Worm (Caenorhabditis elegans) whole organism, young adult: ENCODE results near the gene D2023.6.

Experiments
- C06A6.2 ChIP-seq: fragments of 200-800 bp; sonication (Bioruptor generic); conservative IDR thresholded peaks from 2 replicates; pipeline ENCODE4 v1.3.6; 2022; ENCODE audit warnings: missing genetic modification characterization, missing compliant biosample characterization
- D2030.7 ChIP-seq: fragments of 200-800 bp; sonication (Bioruptor generic); IDR thresholded peaks from 2 replicates; pipeline ENCODE4 v1.3.6; 2022; ENCODE audit warnings: missing genetic modification reagents, missing genetic modification characterization, missing compliant biosample characterization
- F37B4.10 ChIP-seq: fragments of 200-800 bp; sonication (Bioruptor generic); IDR thresholded peaks from 2 replicates; pipeline ENCODE4 v1.3.6; 2022; ENCODE audit warnings: missing genetic modification characterization, missing compliant biosample characterization
- F55B11.4 ChIP-seq: sonication (generic microtip); optimal IDR thresholded peaks from 2 replicates; lab custom pipeline; 2016; ENCODE audit warnings: missing compliant biosample characterization, missing genetic modification characterization, borderline replicate concordance; ENCODE audit not compliant: insufficient read depth
- F57C9.4 ChIP-seq: sonication (generic microtip); optimal IDR thresholded peaks from 2 replicates; lab custom pipeline; 2017; ENCODE audit warnings: mild to moderate bottlenecking, missing genetic modification characterization, missing compliant biosample characterization
- K11D2.4 ChIP-seq: fragments of 200-800 bp; sonication (Bioruptor generic); IDR thresholded peaks from 2 replicates; pipeline ENCODE4 v1.3.6; 2022; ENCODE audit warnings: missing genetic modification reagents, missing genetic modification characterization, missing compliant biosample characterization
- K12H6.12 ChIP-seq: fragments of 200-800 bp; sonication (Bioruptor generic); optimal IDR thresholded peaks from 2 replicates; lab custom pipeline; 2018; ENCODE audit warnings: mild to moderate bottlenecking, missing genetic modification characterization, missing compliant biosample characterization
- T07F8.4 ChIP-seq: sonication (generic microtip); optimal IDR thresholded peaks from 2 replicates; lab custom pipeline; 2016; ENCODE audit warnings: mild to moderate bottlenecking, missing genetic modification characterization, moderate library complexity, missing compliant biosample characterization
- T26A5.8 ChIP-seq: sonication (generic microtip); optimal IDR thresholded peaks from 2 replicates; lab custom pipeline; 2016; ENCODE audit warnings: missing genetic modification characterization, missing compliant biosample characterization
- Y67H2A.10 ChIP-seq: fragments of 200-800 bp; sonication (Bioruptor generic); conservative IDR thresholded peaks from 2 replicates; pipeline ENCODE4 v1.3.6; 2022; ENCODE audit warnings: missing genetic modification reagents, missing genetic modification characterization, missing compliant biosample characterization
- Y95B8A.8 ChIP-seq: fragments of 200-800 bp; sonication (Bioruptor generic); IDR thresholded peaks from 2 replicates; pipeline ENCODE4 v1.3.6; 2022; ENCODE audit warnings: missing genetic modification reagents, missing genetic modification characterization, missing compliant biosample characterization
- ZK185.1 ChIP-seq: sonication (generic microtip); optimal IDR thresholded peaks from 2 replicates; lab custom pipeline; 2016; ENCODE audit warnings: mild to moderate bottlenecking, missing genetic modification characterization, missing compliant biosample characterization; ENCODE audit not compliant: poor library complexity, severe bottlenecking
- ama-1 ChIP-seq, 3 experiments: fragments of 150-350 bp in 1 of 3; sonication (generic microtip) in 2 of 3; optimal IDR thresholded peaks; 2 replicates each; lab custom pipeline; 2014 to 2018; ENCODE audit warnings: missing biosample characterization in 2 of 3, missing genetic modification characterization in 2 of 3, missing genetic modification reagents in 2 of 3
- attf-3 ChIP-seq: fragments of 200-800 bp; sonication (Bioruptor generic); conservative IDR thresholded peaks from 2 replicates; pipeline ENCODE4 v1.3.6; 2022; ENCODE audit warnings: missing genetic modification reagents, missing genetic modification characterization, missing compliant biosample characterization
- attf-5 ChIP-seq: fragments of 200-800 bp; sonication (Bioruptor generic); optimal IDR thresholded peaks from 2 replicates; lab custom pipeline; 2018; ENCODE audit warnings: mild to moderate bottlenecking, missing genetic modification characterization, missing compliant biosample characterization
- bed-1 ChIP-seq: fragments of 200-800 bp; sonication (Bioruptor generic); IDR thresholded peaks from 2 replicates; pipeline ENCODE4 v1.3.6; 2022; ENCODE audit warnings: missing genetic modification reagents, missing genetic modification characterization, missing compliant biosample characterization
- chd-7 ChIP-seq: sonication (generic microtip); optimal IDR thresholded peaks from 2 replicates; lab custom pipeline; 2016; ENCODE audit warnings: mild to moderate bottlenecking, missing genetic modification characterization, moderate library complexity, missing compliant biosample characterization
- die-1 ChIP-seq: sonication (generic microtip); optimal IDR thresholded peaks from 2 replicates; lab custom pipeline; 2016; ENCODE audit warnings: missing genotype, mild to moderate bottlenecking, missing genetic modification characterization, missing compliant biosample characterization
- dpff-1 ChIP-seq: sonication (generic microtip); optimal IDR thresholded peaks from 2 replicates; lab custom pipeline; 2017; ENCODE audit warnings: mild to moderate bottlenecking, missing genetic modification characterization, missing compliant biosample characterization
- egrh-3 ChIP-seq: fragments of 200-800 bp; sonication (Bioruptor generic); IDR thresholded peaks from 2 replicates; pipeline ENCODE4 v1.3.6; 2022; ENCODE audit warnings: missing genetic modification reagents, missing genetic modification characterization, missing compliant biosample characterization
- gei-17 ChIP-seq: fragments of 200-800 bp; sonication (Bioruptor generic); optimal IDR thresholded peaks from 2 replicates; lab custom pipeline; 2018; ENCODE audit warnings: mild to moderate bottlenecking, missing genetic modification characterization, missing compliant biosample characterization
- hlh-12 ChIP-seq: sonication (generic microtip); optimal IDR thresholded peaks from 2 replicates; lab custom pipeline; 2016; ENCODE audit warnings: missing genetic modification characterization, missing compliant biosample characterization
- hmg-1.2 ChIP-seq: fragments of 200-800 bp; sonication (Bioruptor generic); IDR thresholded peaks from 2 replicates; pipeline ENCODE4 v1.3.6; 2022; ENCODE audit warnings: missing genetic modification reagents, missing genetic modification characterization, missing compliant biosample characterization
- hrde-1 ChIP-seq: sonication (generic microtip); optimal IDR thresholded peaks from 2 replicates; lab custom pipeline; 2016; ENCODE audit warnings: missing genetic modification characterization, mild to moderate bottlenecking, missing compliant biosample characterization, moderate library complexity, missing genotype, missing genetic modification reagents, borderline replicate concordance
- lin-54 ChIP-seq: fragments of 200-800 bp; sonication (Bioruptor generic); optimal IDR thresholded peaks from 2 replicates; lab custom pipeline; 2018; ENCODE audit warnings: mild to moderate bottlenecking, missing genetic modification characterization, missing compliant biosample characterization
- madf-10 ChIP-seq: sonication (generic microtip); optimal IDR thresholded peaks from 2 replicates; lab custom pipeline; 2016; ENCODE audit warnings: mild to moderate bottlenecking, missing genetic modification characterization, missing compliant biosample characterization
- madf-6 ChIP-seq: fragments of 200-800 bp; sonication (Bioruptor generic); IDR thresholded peaks from 2 replicates; pipeline ENCODE4 v1.3.6; 2022; ENCODE audit warnings: missing genetic modification reagents, missing genetic modification characterization, missing compliant biosample characterization
- mcd-1 ChIP-seq: fragments of 200-800 bp; sonication (Bioruptor generic); IDR thresholded peaks from 2 replicates; pipeline ENCODE4 v1.3.6; 2022; ENCODE audit warnings: missing genetic modification reagents, missing genetic modification characterization, missing compliant biosample characterization
- mxl-1 ChIP-seq: sonication (generic microtip); optimal IDR thresholded peaks from 2 replicates; lab custom pipeline; 2016; ENCODE audit warnings: missing genetic modification characterization, missing compliant biosample characterization
- nfya-1 ChIP-seq: sonication (generic microtip); optimal IDR thresholded peaks from 2 replicates; lab custom pipeline; 2017; ENCODE audit warnings: antibody characterized with exemption, missing compliant biosample characterization, missing genetic modification characterization, borderline replicate concordance; ENCODE audit not compliant: insufficient read depth
- nhr-80 ChIP-seq: sonication (generic microtip); optimal IDR thresholded peaks from 2 replicates; lab custom pipeline; 2016; ENCODE audit warnings: missing genetic modification characterization, missing compliant biosample characterization
- pbrm-1 ChIP-seq: fragments of 200-800 bp; sonication (Bioruptor generic); IDR thresholded peaks from 2 replicates; pipeline ENCODE4 v1.3.6; 2022; ENCODE audit warnings: missing genetic modification reagents, missing genetic modification characterization, missing compliant biosample characterization
- pha-4 ChIP-seq: fragments of 150-350 bp; sonication (generic microtip); optimal IDR thresholded peaks from 2 replicates; lab custom pipeline; 2014; ENCODE audit warnings: missing biosample characterization, missing genetic modification reagents, missing genetic modification characterization
- rec-8 ChIP-seq, 2 experiments: sonication (generic microtip); optimal IDR thresholded peaks; 2 replicates each; lab custom pipeline; 2016; ENCODE audit warnings: mild to moderate bottlenecking in 2 of 2, missing genetic modification characterization in 2 of 2, missing genetic modification reagents in 2 of 2, missing genotype in 2 of 2, missing biosample characterization in 1 of 2, missing compliant biosample characterization in 1 of 2, moderate library complexity in 1 of 2
- repo-1 ChIP-seq: sonication (generic microtip); optimal IDR thresholded peaks from 2 replicates; lab custom pipeline; 2017; ENCODE audit warnings: mild to moderate bottlenecking, missing genetic modification characterization, missing compliant biosample characterization
- sdz-38 ChIP-seq: sonication (generic microtip); optimal IDR thresholded peaks from 2 replicates; lab custom pipeline; 2016; ENCODE audit warnings: missing genotype, missing genetic modification characterization, missing compliant biosample characterization
- sea-2 ChIP-seq: fragments of 200-800 bp; sonication (Bioruptor generic); IDR thresholded peaks from 2 replicates; pipeline ENCODE4 v1.3.6; 2022; ENCODE audit warnings: missing genetic modification characterization, missing compliant biosample characterization
- snpc-1.1 ChIP-seq: sonication (generic microtip); optimal IDR thresholded peaks from 2 replicates; lab custom pipeline; 2017; ENCODE audit warnings: missing genetic modification characterization, mild to moderate bottlenecking, missing compliant biosample characterization, antibody characterized with exemption, moderate library complexity, missing genotype, missing genetic modification reagents; ENCODE audit not compliant: insufficient read depth
- snpc-1.3 ChIP-seq: sonication (generic microtip); optimal IDR thresholded peaks from 2 replicates; lab custom pipeline; 2017; ENCODE audit warnings: missing genetic modification characterization, mild to moderate bottlenecking, missing compliant biosample characterization, antibody characterized with exemption, moderate library complexity, missing genotype, missing genetic modification reagents; ENCODE audit not compliant: insufficient read depth
- sptf-2 ChIP-seq: fragments of 200-800 bp; sonication (Bioruptor generic); optimal IDR thresholded peaks from 2 replicates; lab custom pipeline; 2018; ENCODE audit warnings: mild to moderate bottlenecking, missing genetic modification characterization, missing compliant biosample characterization
- tbp1 ChIP-seq: fragments of 200-800 bp; sonication (Bioruptor generic); optimal IDR thresholded peaks from 2 replicates; lab custom pipeline; 2018; ENCODE audit warnings: mild to moderate bottlenecking, missing genetic modification characterization, missing compliant biosample characterization
- xnd-1 ChIP-seq: sonication (generic microtip); optimal IDR thresholded peaks from 2 replicates; lab custom pipeline; 2016; ENCODE audit warnings: missing genotype, missing genetic modification reagents, missing genetic modification characterization, missing compliant biosample characterization
- zfh-2 ChIP-seq: fragments of 200-800 bp; sonication (Bioruptor generic); conservative IDR thresholded peaks from 2 replicates; pipeline ENCODE4 v1.3.6; 2022; ENCODE audit warnings: missing genetic modification reagents, missing genetic modification characterization, missing compliant biosample characterization
- ztf-22 ChIP-seq: fragments of 200-800 bp; sonication (Bioruptor generic); optimal IDR thresholded peaks from 2 replicates; lab custom pipeline; 2018; ENCODE audit warnings: mild to moderate bottlenecking, missing genetic modification characterization, moderate library complexity, missing compliant biosample characterization
- ztf-25 ChIP-seq: fragments of 200-800 bp; sonication (Bioruptor generic); IDR thresholded peaks from 2 replicates; pipeline ENCODE4 v1.3.6; 2022; ENCODE audit warnings: missing genetic modification reagents, missing genetic modification characterization, missing compliant biosample characterization

D2023.6 gene

DNA sequence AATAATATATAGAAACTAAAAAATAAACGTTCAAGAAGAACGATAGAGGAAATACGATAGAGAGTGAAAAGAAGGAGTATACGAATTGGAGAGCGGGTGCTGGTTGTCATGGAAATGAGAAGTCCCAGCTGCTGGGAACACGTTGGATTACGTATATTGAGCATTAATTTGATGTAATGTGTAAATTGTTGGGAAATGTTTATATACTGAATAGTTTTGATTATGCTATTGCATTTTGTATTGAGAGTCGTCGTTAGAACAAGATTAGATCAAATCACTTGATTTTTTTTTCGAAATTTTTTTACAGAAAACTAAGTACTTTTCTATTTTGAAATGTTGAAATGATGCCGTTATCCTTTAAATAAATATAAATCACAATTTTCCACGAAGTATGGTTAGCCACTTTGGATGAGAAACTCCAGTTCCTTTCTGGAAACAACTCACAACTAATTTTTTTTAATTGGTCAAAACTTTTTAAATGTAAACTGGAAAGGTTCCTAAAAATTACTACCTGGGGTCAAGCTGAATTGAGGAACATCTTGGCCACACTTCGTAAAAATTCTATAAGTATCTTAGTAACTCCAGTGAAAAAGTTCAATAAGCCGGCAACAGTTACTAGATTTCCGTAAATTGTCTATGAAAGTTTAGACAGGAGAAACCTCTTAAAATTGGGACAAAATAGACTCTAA lies 16.7 kb downstream of the D2023.6 start, which contains the start of gene nphp-4:
Gene nphp-4, minus strand, starts transcription at position 51 of the 689 bp plus-strand sequence.
- TF ChIP-seq madf-6 (GFP tag; lab: Robert Waterston, UW) (no peak), hlh-12 (tag; lab: Kevin White, UChicago) (no peak), egrh-3 (GFP tag; lab: Robert Waterston, UW) (no peak), gei-17 (GFP tag; lab: Kevin White, UChicago) (no peak)

DNA sequence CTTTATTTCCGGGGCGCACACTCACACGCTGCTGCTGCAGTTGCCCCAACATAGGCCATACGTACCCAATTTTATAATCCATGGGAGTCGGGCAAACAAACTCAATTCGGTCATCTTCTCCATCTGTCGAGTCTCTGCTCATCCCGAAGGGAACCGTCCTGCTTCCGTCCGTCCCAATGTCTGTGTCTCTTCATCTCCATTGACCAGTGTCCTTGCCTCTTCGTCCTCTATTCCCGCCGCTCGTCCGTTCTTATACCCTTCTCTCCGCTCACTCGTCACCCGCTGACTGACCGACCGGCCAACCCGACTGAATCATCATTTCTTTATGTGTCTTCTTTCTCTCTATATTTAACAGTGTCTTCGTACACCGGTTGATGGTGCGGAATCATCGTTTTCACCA lies 17.7 kb downstream of the D2023.6 start:
- TF ChIP-seq rec-8 (tag; optimal IDR thresholded peaks at IDR 0.05; lab: Kevin White, UChicago) = no peak
- TF ChIP-seq die-1 (tag; lab: Kevin White, UChicago) = no peak
- TF ChIP-seq K12H6.12 (tag; lab: Kevin White, UChicago) = peak; percentile 38
- TF ChIP-seq zfh-2 (GFP tag; lab: Robert Waterston, UW) = peak; percentile 88
- no peak for TF ChIP-seq C06A6.2 (GFP tag; lab: Robert Waterston, UW)
- no peak for TF ChIP-seq pha-4
- no peak for TF ChIP-seq nfya-1 (tag; lab: Kevin White, UChicago)
- no peak for TF ChIP-seq snpc-1.3 (tag; lab: Kevin White, UChicago)
- TF ChIP-seq ama-1 (optimal IDR thresholded peaks at IDR 0.05; lab: Kevin White, UChicago) = no peak
- no peak for TF ChIP-seq ama-1 (GFP tag; optimal IDR thresholded peaks at IDR 0.05; lab: Kevin White, UChicago)
- TF ChIP-seq mcd-1 (GFP tag; lab: Robert Waterston, UW) = 0 out of 2 replicates have a peak, but pooled peaks have one; percentile 30
- no peak for TF ChIP-seq F57C9.4 (tag; lab: Kevin White, UChicago)
- TF ChIP-seq repo-1 (tag; lab: Kevin White, UChicago) = no peak
- TF ChIP-seq attf-3 (GFP tag; lab: Robert Waterston, UW) = no peak
- no peak for TF ChIP-seq ztf-22 (GFP tag; lab: Kevin White, UChicago)
- TF ChIP-seq bed-1 (GFP tag; lab: Robert Waterston, UW) = no peak
- TF ChIP-seq xnd-1 (tag; lab: Kevin White, UChicago) = no peak
- no peak for TF ChIP-seq sea-2 (GFP tag; lab: Robert Waterston, UW)
- 0 out of 2 replicates have a peak, but pooled peaks have one; percentile 48 for TF ChIP-seq K11D2.4 (GFP tag; lab: Robert Waterston, UW)
- no peak for TF ChIP-seq dpff-1
- TF ChIP-seq egrh-3 (GFP tag; lab: Robert Waterston, UW) = no peak
- TF ChIP-seq hrde-1 (tag; lab: Kevin White, UChicago) = no peak
- TF ChIP-seq snpc-1.1 (tag; lab: Kevin White, UChicago) = no peak
- TF ChIP-seq attf-5 (GFP tag; lab: Kevin White, UChicago) = no peak
- peak; percentile 12 for TF ChIP-seq chd-7 (tag; lab: Kevin White, UChicago)
- TF ChIP-seq ztf-25 (GFP tag; lab: Robert Waterston, UW) = no peak
- peak; percentile 45; the same call in 1 of the 2 replicates for TF ChIP-seq hmg-1.2 (GFP tag; lab: Robert Waterston, UW)
- TF ChIP-seq Y95B8A.8 (GFP tag; lab: Robert Waterston, UW) = no peak
- no peak for TF ChIP-seq mxl-1 (tag; lab: Kevin White, UChicago)
- TF ChIP-seq nhr-80 = peak; percentile 31
- TF ChIP-seq tbp1 (GFP tag; lab: Kevin White, UChicago) = peak; percentile 5
- no peak for TF ChIP-seq madf-10 (tag; lab: Kevin White, UChicago)
- TF ChIP-seq sptf-2 = no peak
- TF ChIP-seq pbrm-1 (GFP tag; lab: Robert Waterston, UW) = no peak
- no peak for TF ChIP-seq sdz-38 (tag; lab: Kevin White, UChicago)
- TF ChIP-seq lin-54 (GFP tag; lab: Kevin White, UChicago) = no peak
- no peak for TF ChIP-seq F55B11.4 (tag; lab: Kevin White, UChicago)
- no peak for TF ChIP-seq T26A5.8 (tag; lab: Kevin White, UChicago)
- TF ChIP-seq F37B4.10 (GFP tag; lab: Robert Waterston, UW) = no peak
- no peak for TF ChIP-seq ZK185.1
- no peak for TF ChIP-seq D2030.7 (GFP tag; lab: Robert Waterston, UW)
- no peak for TF ChIP-seq Y67H2A.10
- TF ChIP-seq T07F8.4 (tag; lab: Kevin White, UChicago) = no peak
